Fruit fly (Drosophila melanogaster) whole organism, wandering third instar larva: ENCODE data around the gene SP.

Experiments used
- Abd-B ChIP-seq: fragments of >200 bp; optimal IDR thresholded peaks from 2 replicates; lab custom pipeline; 2017; ENCODE audit warnings: missing biosample characterization, missing genetic modification characterization
- CG32264 ChIP-seq: fragments of 200-800 bp; sonication (Bioruptor generic); optimal IDR thresholded peaks from 2 replicates; lab custom pipeline; 2016; ENCODE audit warnings: missing biosample characterization, missing genetic modification characterization
- CG9705 ChIP-seq: fragments of 200-800 bp; sonication (Bioruptor generic); optimal IDR thresholded peaks from 2 replicates; lab custom pipeline; 2018; ENCODE audit warnings: missing biosample characterization, mild to moderate bottlenecking, missing genetic modification characterization
- CrebA ChIP-seq: fragments of 200-800 bp; sonication (Bioruptor generic); optimal IDR thresholded peaks from 2 replicates; lab custom pipeline; 2016; ENCODE audit warnings: missing biosample characterization, mild to moderate bottlenecking, missing genetic modification characterization, borderline replicate concordance
- Dfd ChIP-seq: fragments of >200 bp; optimal IDR thresholded peaks from 2 replicates; lab custom pipeline; 2017; ENCODE audit warnings: missing biosample characterization, missing genetic modification characterization
- Dif ChIP-seq: fragments of 200-275, 200-300 bp; sonication (Bioruptor generic); optimal IDR thresholded peaks from 2 replicates; lab custom pipeline; 2018; ENCODE audit warnings: missing biosample characterization, missing genetic modification characterization; ENCODE audit not compliant: partially characterized antibody
- GATAd ChIP-seq: sonication (Bioruptor generic); optimal IDR thresholded peaks from 2 replicates; lab custom pipeline; 2016; ENCODE audit warnings: missing biosample characterization, missing genetic modification characterization
- HLH106 ChIP-seq: fragments of 200-800 bp; optimal IDR thresholded peaks from 3 replicates; lab custom pipeline; 2019; ENCODE audit warnings: missing biosample characterization, mild to moderate bottlenecking, missing genetic modification characterization, moderate library complexity
- Hnf4 ChIP-seq: fragments of 200-800 bp; sonication (Bioruptor generic); optimal IDR thresholded peaks from 2 replicates; lab custom pipeline; 2016; ENCODE audit warnings: missing biosample characterization, mild to moderate bottlenecking, missing genetic modification characterization
- Hr78 ChIP-seq: fragments of >200 bp; optimal IDR thresholded peaks from 2 replicates; lab custom pipeline; 2017; ENCODE audit warnings: missing biosample characterization, missing genetic modification characterization
- Jra ChIP-seq: sonication (Bioruptor generic); optimal IDR thresholded peaks from 2 replicates; lab custom pipeline; 2016; ENCODE audit warnings: missing biosample characterization, missing genetic modification characterization
- Mio ChIP-seq: sonication (Bioruptor generic); optimal IDR thresholded peaks from 2 replicates; lab custom pipeline; 2016; ENCODE audit warnings: missing biosample characterization, missing genetic modification characterization
- N ChIP-seq: fragments of >200 bp; optimal IDR thresholded peaks from 2 replicates; lab custom pipeline; 2018; ENCODE audit warnings: missing biosample characterization, missing external identifiers, missing genetic modification characterization
- OdsH ChIP-seq: fragments of 200-800 bp; sonication (Bioruptor generic); optimal IDR thresholded peaks from 2 replicates; lab custom pipeline; 2016; ENCODE audit warnings: missing biosample characterization, mild to moderate bottlenecking, missing genetic modification characterization
- Sp1 ChIP-seq: fragments of 200-800 bp; sonication (Bioruptor generic); optimal IDR thresholded peaks from 3 replicates; lab custom pipeline; 2019; ENCODE audit warnings: missing biosample characterization, mild to moderate bottlenecking, missing genetic modification characterization, moderate library complexity
- Vsx2 ChIP-seq: fragments of 200-300, 225-300 bp; sonication (Bioruptor generic); optimal IDR thresholded peaks from 2 replicates; lab custom pipeline; 2018; ENCODE audit warnings: missing biosample characterization, missing genetic modification characterization; ENCODE audit not compliant: partially characterized antibody
- br ChIP-seq: fragments of 200-800 bp; sonication (Bioruptor generic); optimal IDR thresholded peaks from 2 replicates; lab custom pipeline; 2016; ENCODE audit warnings: missing biosample characterization, missing genetic modification characterization
- brk ChIP-seq: fragments of 200-800 bp; sonication (Bioruptor generic); optimal IDR thresholded peaks from 2 replicates; lab custom pipeline; 2016; ENCODE audit warnings: missing biosample characterization, mild to moderate bottlenecking, missing genetic modification characterization
- dl ChIP-seq, 2 experiments: fragments of 175-275, 200-275 bp in 1 of 2; fragments of 200-275 bp in 1 of 2; sonication (Bioruptor generic); optimal IDR thresholded peaks; lab custom pipeline; 2018; ENCODE audit warnings: mild to moderate bottlenecking in 2 of 2, missing biosample characterization in 2 of 2, missing genetic modification characterization in 2 of 2, moderate library complexity in 2 of 2; ENCODE audit not compliant: partially characterized antibody in 2 of 2, insufficient read depth in 1 of 2
- dmrt93B ChIP-seq: fragments of 200-800 bp; sonication (Bioruptor generic); optimal IDR thresholded peaks from 2 replicates; lab custom pipeline; 2018; ENCODE audit warnings: missing biosample characterization, mild to moderate bottlenecking, missing genetic modification characterization
- dsf ChIP-seq: sonication (Bioruptor generic); optimal IDR thresholded peaks from 2 replicates; lab custom pipeline; 2016; ENCODE audit warnings: missing biosample characterization, missing genetic modification characterization, borderline replicate concordance
- ey ChIP-seq: fragments of 200-800 bp; sonication (Bioruptor generic); optimal IDR thresholded peaks from 2 replicates; lab custom pipeline; 2016; ENCODE audit warnings: missing biosample characterization, missing genetic modification characterization
- foxo ChIP-seq, 2 experiments: fragments of 200-800 bp; sonication (Bioruptor generic); optimal IDR thresholded peaks; 2 replicates in 1 of 2; 3 replicates in 1 of 2; lab custom pipeline; 2016 to 2017; ENCODE audit warnings: missing biosample characterization in 2 of 2, missing genetic modification characterization in 2 of 2
- fru ChIP-seq: fragments of 200-800 bp; sonication (Bioruptor generic); optimal IDR thresholded peaks from 3 replicates; lab custom pipeline; 2016; ENCODE audit warnings: missing biosample characterization, mild to moderate bottlenecking, missing genetic modification characterization
- h ChIP-seq: fragments of 200-800 bp; sonication (Bioruptor generic); optimal IDR thresholded peaks from 3 replicates; lab custom pipeline; 2016; ENCODE audit warnings: missing biosample characterization, mild to moderate bottlenecking, missing genetic modification characterization
- jim ChIP-seq: fragments of 175-275, 200-325 bp; sonication (Bioruptor generic); optimal IDR thresholded peaks from 2 replicates; lab custom pipeline; 2016; ENCODE audit warnings: missing biosample characterization, mild to moderate bottlenecking, missing genetic modification characterization
- lola ChIP-seq: fragments of >200 bp; optimal IDR thresholded peaks from 2 replicates; lab custom pipeline; 2017; ENCODE audit warnings: missing biosample characterization, missing genetic modification characterization
- pan ChIP-seq: fragments of >200 bp; optimal IDR thresholded peaks from 2 replicates; lab custom pipeline; 2017
- psq ChIP-seq: fragments of 200-800 bp; sonication (Bioruptor generic); optimal IDR thresholded peaks from 3 replicates; lab custom pipeline; 2017; ENCODE audit warnings: missing biosample characterization, mild to moderate bottlenecking, missing genetic modification characterization, moderate library complexity
- sage ChIP-seq: fragments of 200-800 bp; sonication (Bioruptor generic); optimal IDR thresholded peaks from 2 replicates; lab custom pipeline; 2016; ENCODE audit warnings: missing biosample characterization, mild to moderate bottlenecking, missing genetic modification characterization
- sv ChIP-seq: fragments of 200-800 bp; sonication (Bioruptor generic); optimal IDR thresholded peaks from 3 replicates; lab custom pipeline; 2016; ENCODE audit warnings: missing biosample characterization, missing genetic modification characterization
- tai ChIP-seq: sonication (Bioruptor generic); optimal IDR thresholded peaks from 2 replicates; lab custom pipeline; 2016; ENCODE audit warnings: missing biosample characterization, missing genetic modification characterization
- usp ChIP-seq: fragments of >200 bp; optimal IDR thresholded peaks from 2 replicates; lab custom pipeline; 2017; ENCODE audit warnings: missing biosample characterization, missing genetic modification characterization

Gene SP

dm6 chr3L:13267254-13267653 is 34.2 kb upstream of the SP start (continued):
- TF ChIP-seq usp (GFP tag; lab: Kevin White, UChicago) (no peak), brk (no peak), CrebA (GFP tag; lab: Kevin White, UChicago) (no peak), Hnf4 (GFP tag; lab: Kevin White, UChicago) (no peak), br (GFP tag; lab: Kevin White, UChicago) (no peak), jim (GFP tag; lab: Kevin White, UChicago) (no peak)
- TF ChIP-seq, all 38 proteins: peak for 10

- TF ChIP-seq sv (GFP tag; lab: Kevin White, UChicago) (no peak), dsf (no peak), OdsH (GFP tag; lab: Kevin White, UChicago) (no peak), brk (no peak), CG9705 (GFP tag; lab: Kevin White, UChicago) (no peak), Vsx2 (GFP tag; lab: Kevin White, UChicago) (no peak), ey (GFP tag; lab: Kevin White, UChicago) (no peak)
Measured at dm6 chr3L:13267893-13268292, 33.5 kb upstream of the SP start.

dm6 chr3L:13271282-13271681 is 30.2 kb upstream of the SP start:
- TF ChIP-seq br (GFP tag; lab: Kevin White, UChicago) (no peak), Vsx2 (GFP tag; lab: Kevin White, UChicago) (no peak), sv (GFP tag; lab: Kevin White, UChicago) (no peak), foxo (GFP tag; optimal IDR thresholded peaks at IDR 0.05; lab: Kevin White, UChicago) (no peak), N (GFP tag; lab: Kevin White, UChicago) (no peak), CG32264 (GFP tag; lab: Kevin White, UChicago) (no peak), h (GFP tag; lab: Kevin White, UChicago) (no peak), lola (GFP tag; lab: Kevin White, UChicago) (no peak), fru (no peak), Hr78 (GFP tag; lab: Kevin White, UChicago) (no peak), dl (GFP tag; optimal IDR thresholded peaks at IDR 0.05; lab: Kevin White, UChicago; ENCODE audit: insufficient read depth in 1 of 2, partially characterized antibody in 2 of 2) (no peak), usp (GFP tag; lab: Kevin White, UChicago) (no peak), sage (GFP tag; lab: Kevin White, UChicago) (no peak), Hnf4 (GFP tag; lab: Kevin White, UChicago) (no peak), Dif (GFP tag; lab: Kevin White, UChicago) (no peak), Mio (GFP tag; lab: Kevin White, UChicago) (no peak), CrebA (GFP tag; lab: Kevin White, UChicago) (no peak), pan (lab: Kevin White, UChicago) (no peak), CG9705 (GFP tag; lab: Kevin White, UChicago) (no peak)

- TF ChIP-seq usp (GFP tag; lab: Kevin White, UChicago) (no peak), Hr78 (GFP tag; lab: Kevin White, UChicago) (no peak), psq (GFP tag; lab: Kevin White, UChicago) (no peak), br (GFP tag; lab: Kevin White, UChicago) (no peak), ey (GFP tag; lab: Kevin White, UChicago) (no peak), Dfd (no peak), Mio (GFP tag; lab: Kevin White, UChicago) (no peak), Sp1 (GFP tag; lab: Kevin White, UChicago) (no peak)
Measured at dm6 chr3L:13282039-13282438, 19.4 kb upstream of the SP start.

- TF ChIP-seq Vsx2 (GFP tag; lab: Kevin White, UChicago) (no peak), HLH106 (tag; lab: Kevin White, UChicago) (no peak), ey (GFP tag; lab: Kevin White, UChicago) (no peak), br (GFP tag; lab: Kevin White, UChicago) (no peak), Abd-B (no peak), h (GFP tag; lab: Kevin White, UChicago) (no peak), Hnf4 (GFP tag; lab: Kevin White, UChicago) (no peak), foxo (GFP tag; optimal IDR thresholded peaks at IDR 0.05; lab: Kevin White, UChicago) (no peak), Sp1 (GFP tag; lab: Kevin White, UChicago) (no peak), N (GFP tag; lab: Kevin White, UChicago) (no peak), dmrt93B (GFP tag; lab: Kevin White, UChicago) (no peak), tai (GFP tag; lab: Kevin White, UChicago) (no peak), fru (no peak), OdsH (GFP tag; lab: Kevin White, UChicago) (no peak), sage (GFP tag; lab: Kevin White, UChicago) (no peak), Hr78 (GFP tag; lab: Kevin White, UChicago) (no peak), jim (GFP tag; lab: Kevin White, UChicago) (no peak), Jra (GFP tag; lab: Kevin White, UChicago) (no peak), GATAd (GFP tag; lab: Kevin White, UChicago) (no peak)
Measured at dm6 chr3L:13284308-13284707, 17.1 kb upstream of the SP start.
